Fruit fly (Drosophila melanogaster) whole organism, prepupa: ENCODE measurements around the gene ey.
A peak's percentile ranks its signal among the peaks of the same experiment; 100 is the strongest.

Source experiments
- Blimp-1 ChIP-seq: fragments of 200-800 bp; sonication (Bioruptor generic); optimal IDR thresholded peaks from 3 replicates; lab custom pipeline; 2017; ENCODE audit warnings: missing biosample characterization, missing genetic modification characterization, mild to moderate bottlenecking, moderate library complexity, missing genetic modification reagents
- CG10631 ChIP-seq: fragments of 200-800 bp; sonication (Bioruptor generic); optimal IDR thresholded peaks from 2 replicates; lab custom pipeline; 2016; ENCODE audit warnings: missing biosample characterization, missing genetic modification characterization
- CG10669 ChIP-seq: fragments of 200-800 bp; sonication (Bioruptor generic); optimal IDR thresholded peaks from 3 replicates; lab custom pipeline; 2018; ENCODE audit warnings: missing biosample characterization, mild to moderate bottlenecking, missing genetic modification characterization, moderate library complexity
- CG11294 ChIP-seq: fragments of 200-800 bp; sonication (Bioruptor generic); IDR thresholded peaks from 2 replicates; pipeline ENCODE4 v1.3.6; 2022; ENCODE audit warnings: missing biosample characterization, missing genetic modification characterization
- CG11762 ChIP-seq: fragments of 200-800 bp; sonication (Bioruptor generic); optimal IDR thresholded peaks from 3 replicates; lab custom pipeline; 2016; ENCODE audit warnings: missing biosample characterization, missing genetic modification characterization; ENCODE audit not compliant: insufficient read depth
- CG15336 ChIP-seq: fragments of 200-800 bp; sonication (Bioruptor generic); IDR thresholded peaks from 2 replicates; pipeline ENCODE4 v1.3.6; 2022; ENCODE audit warnings: missing biosample characterization, missing genetic modification characterization
- CG1621 ChIP-seq: fragments of 200-800 bp; sonication (Bioruptor generic); optimal IDR thresholded peaks from 3 replicates; lab custom pipeline; 2018; ENCODE audit warnings: missing biosample characterization, mild to moderate bottlenecking, missing genetic modification characterization
- CG16779 ChIP-seq: fragments of 200-800 bp; sonication (Bioruptor generic); optimal IDR thresholded peaks from 3 replicates; lab custom pipeline; 2017; ENCODE audit warnings: missing biosample characterization, mild to moderate bottlenecking, missing genetic modification characterization
- CG3032 ChIP-seq: fragments of 200-800 bp; optimal IDR thresholded peaks from 2 replicates; lab custom pipeline; 2019; ENCODE audit warnings: missing biosample characterization, mild to moderate bottlenecking, missing genetic modification characterization, moderate library complexity
- CG31627 ChIP-seq: fragments of 200-800 bp; sonication (Bioruptor generic); optimal IDR thresholded peaks from 3 replicates; lab custom pipeline; 2016; ENCODE audit warnings: missing biosample characterization, missing genetic modification characterization
- CG32006 ChIP-seq: fragments of 200-800 bp; sonication (Bioruptor generic); optimal IDR thresholded peaks from 3 replicates; lab custom pipeline; 2017; ENCODE audit warnings: missing biosample characterization, mild to moderate bottlenecking, missing genetic modification characterization
- CG34406 ChIP-seq: fragments of 200-800 bp; sonication (Bioruptor generic); optimal IDR thresholded peaks from 3 replicates; lab custom pipeline; 2016; ENCODE audit warnings: missing biosample characterization, missing genetic modification characterization
- CG3919 ChIP-seq: fragments of 200-800 bp; sonication (Bioruptor generic); optimal IDR thresholded peaks from 3 replicates; lab custom pipeline; 2016; ENCODE audit warnings: missing biosample characterization, missing genetic modification characterization
- CG4318 ChIP-seq: fragments of 200-800 bp; sonication (Bioruptor generic); optimal IDR thresholded peaks from 3 replicates; lab custom pipeline; 2017; ENCODE audit warnings: missing biosample characterization, mild to moderate bottlenecking, missing genetic modification characterization
- CG6276 ChIP-seq: fragments of 200-800 bp; sonication (Bioruptor generic); optimal IDR thresholded peaks from 2 replicates; lab custom pipeline; 2017; ENCODE audit warnings: missing biosample characterization, mild to moderate bottlenecking, missing genetic modification characterization
- CG6792 ChIP-seq: fragments of 200-800 bp; sonication (Bioruptor generic); optimal IDR thresholded peaks from 3 replicates; lab custom pipeline; 2016; ENCODE audit warnings: missing biosample characterization, missing genetic modification characterization
- CG6854 ChIP-seq: fragments of 200-800 bp; sonication (Bioruptor generic); optimal IDR thresholded peaks from 2 replicates; lab custom pipeline; 2017; ENCODE audit warnings: missing biosample characterization, mild to moderate bottlenecking, missing genetic modification characterization
- CG7368 ChIP-seq: fragments of 200-800 bp; sonication (Bioruptor generic); optimal IDR thresholded peaks from 3 replicates; lab custom pipeline; 2016; ENCODE audit warnings: missing biosample characterization, missing genetic modification characterization
- CG8119 ChIP-seq: fragments of 200-800 bp; sonication (Bioruptor generic); IDR thresholded peaks from 3 replicates; pipeline ENCODE4 v1.3.6; 2022; ENCODE audit warnings: missing biosample characterization, missing genetic modification characterization
- CG8632 ChIP-seq: fragments of 200-800 bp; sonication (Bioruptor generic); optimal IDR thresholded peaks from 3 replicates; lab custom pipeline; 2016; ENCODE audit warnings: missing biosample characterization, missing genetic modification characterization
- CG9139 ChIP-seq: fragments of 200-800 bp; sonication (Bioruptor generic); optimal IDR thresholded peaks from 3 replicates; lab custom pipeline; 2017; ENCODE audit warnings: missing biosample characterization, mild to moderate bottlenecking, missing genetic modification characterization
- Eip78C ChIP-seq: fragments of 200-800 bp; sonication (Bioruptor generic); peaks from one replicate; lab custom pipeline; 2016; ENCODE audit warnings: missing biosample characterization, missing genetic modification characterization
- Eip93F ChIP-seq: fragments of 200-800 bp; sonication (Bioruptor generic); optimal IDR thresholded peaks from 2 replicates; lab custom pipeline; 2016; ENCODE audit warnings: missing biosample characterization, mild to moderate bottlenecking, missing genetic modification characterization
- Ets96B ChIP-seq: fragments of 200-800 bp; optimal IDR thresholded peaks from 2 replicates; lab custom pipeline; 2019; ENCODE audit warnings: missing biosample characterization, mild to moderate bottlenecking, missing genetic modification characterization, moderate library complexity
- Gug ChIP-seq: fragments of 200-800 bp; sonication (Bioruptor generic); IDR thresholded peaks from 2 replicates; pipeline ENCODE4 v1.3.6; 2022; ENCODE audit warnings: missing biosample characterization, missing genetic modification characterization
- Hr38 ChIP-seq: sonication (Bioruptor generic); optimal IDR thresholded peaks from 2 replicates; lab custom pipeline; 2016; ENCODE audit warnings: missing biosample characterization, missing genetic modification characterization
- Hr39 ChIP-seq: fragments of 200-800 bp; sonication (Bioruptor generic); optimal IDR thresholded peaks from 2 replicates; lab custom pipeline; 2016; ENCODE audit warnings: missing biosample characterization, missing genetic modification characterization
- Hr4 ChIP-seq: fragments of 200-800 bp; sonication (Bioruptor generic); optimal IDR thresholded peaks from 3 replicates; lab custom pipeline; 2016; ENCODE audit warnings: missing biosample characterization, missing genetic modification characterization
- Lpt ChIP-seq: fragments of 200-800 bp; sonication (Bioruptor generic); optimal IDR thresholded peaks from 3 replicates; lab custom pipeline; 2016; ENCODE audit warnings: missing biosample characterization, missing genetic modification characterization
- Met ChIP-seq: fragments of 200-800 bp; sonication (Bioruptor generic); optimal IDR thresholded peaks from 3 replicates; lab custom pipeline; 2016; ENCODE audit warnings: missing biosample characterization, missing genetic modification characterization
- OdsH ChIP-seq: fragments of 200-800 bp; sonication (Bioruptor generic); optimal IDR thresholded peaks from 3 replicates; lab custom pipeline; 2016; ENCODE audit warnings: missing biosample characterization, missing genetic modification characterization
- Smox ChIP-seq: fragments of 200-800 bp; sonication (Bioruptor generic); optimal IDR thresholded peaks from 3 replicates; lab custom pipeline; 2016; ENCODE audit warnings: missing biosample characterization, missing genetic modification characterization
- Sox102F ChIP-seq: fragments of 200-800 bp; sonication (Bioruptor generic); optimal IDR thresholded peaks from 2 replicates; lab custom pipeline; 2016; ENCODE audit warnings: missing biosample characterization, mild to moderate bottlenecking, missing genetic modification characterization
- Sox14 ChIP-seq: fragments of 200-800 bp; sonication (Bioruptor generic); optimal IDR thresholded peaks from 3 replicates; lab custom pipeline; 2016; ENCODE audit warnings: missing biosample characterization, missing genetic modification characterization
- achi ChIP-seq: fragments of 200-800 bp; sonication (Bioruptor generic); optimal IDR thresholded peaks from 3 replicates; lab custom pipeline; 2016; ENCODE audit warnings: missing biosample characterization, missing genetic modification characterization
- acj6 ChIP-seq: fragments of 200-800 bp; sonication (Bioruptor generic); optimal IDR thresholded peaks from 3 replicates; lab custom pipeline; 2016; ENCODE audit warnings: missing biosample characterization, missing genetic modification characterization
- cyc ChIP-seq: fragments of 200-800 bp; sonication (Bioruptor generic); optimal IDR thresholded peaks from 3 replicates; lab custom pipeline; 2016; ENCODE audit warnings: missing biosample characterization, missing genetic modification characterization
- dac ChIP-seq: fragments of 200-800 bp; sonication (Bioruptor generic); optimal IDR thresholded peaks from 2 replicates; lab custom pipeline; 2017; ENCODE audit warnings: missing biosample characterization, mild to moderate bottlenecking, missing genetic modification characterization
- dsx ChIP-seq: fragments of 200-800 bp; optimal IDR thresholded peaks from 3 replicates; lab custom pipeline; 2019; ENCODE audit warnings: missing biosample characterization, mild to moderate bottlenecking, missing genetic modification characterization, moderate library complexity; ENCODE audit not compliant: poor library complexity, severe bottlenecking
- eg ChIP-seq: fragments of 200-800 bp; sonication (Bioruptor generic); IDR thresholded peaks from 3 replicates; pipeline ENCODE4 v1.3.6; 2022; ENCODE audit warnings: missing biosample characterization, missing genetic modification characterization
- esn ChIP-seq: fragments of 200-800 bp; sonication (Bioruptor generic); optimal IDR thresholded peaks from 2 replicates; lab custom pipeline; 2016; ENCODE audit warnings: missing biosample characterization, mild to moderate bottlenecking, missing genetic modification characterization, moderate library complexity
- fd59A ChIP-seq: fragments of 200-800 bp; sonication (Bioruptor generic); optimal IDR thresholded peaks from 2 replicates; lab custom pipeline; 2017; ENCODE audit warnings: missing biosample characterization, mild to moderate bottlenecking, missing genetic modification characterization, missing genetic modification reagents
- fd85E ChIP-seq: fragments of 200-800 bp; sonication (Bioruptor generic); optimal IDR thresholded peaks from 3 replicates; lab custom pipeline; 2016; ENCODE audit warnings: missing biosample characterization, missing genetic modification characterization
- fkh ChIP-seq: fragments of 200-800 bp; sonication (Bioruptor generic); optimal IDR thresholded peaks from 3 replicates; lab custom pipeline; 2017; ENCODE audit warnings: missing biosample characterization, mild to moderate bottlenecking, missing genetic modification characterization, moderate library complexity
- lz ChIP-seq: fragments of 200-800 bp; sonication (Bioruptor generic); optimal IDR thresholded peaks from 3 replicates; lab custom pipeline; 2016; ENCODE audit warnings: missing biosample characterization, missing genetic modification characterization
- net ChIP-seq: fragments of 200-800 bp; sonication (Bioruptor generic); optimal IDR thresholded peaks from 3 replicates; lab custom pipeline; 2016; ENCODE audit warnings: missing biosample characterization, missing genetic modification characterization
- pdm3 ChIP-seq: fragments of 200-800 bp; sonication (Bioruptor generic); optimal IDR thresholded peaks from 3 replicates; lab custom pipeline; 2016; ENCODE audit warnings: missing biosample characterization, missing genetic modification characterization
- salr ChIP-seq, 2 experiments: fragments of 200-800 bp; sonication (Bioruptor generic); optimal IDR thresholded peaks; 3 replicates each; lab custom pipeline; 2016 to 2018; ENCODE audit warnings: missing biosample characterization in 2 of 2, missing genetic modification characterization in 2 of 2, mild to moderate bottlenecking in 1 of 2
- spab ChIP-seq: fragments of 200-800 bp; sonication (Bioruptor generic); optimal IDR thresholded peaks from 2 replicates; lab custom pipeline; 2017; ENCODE audit warnings: missing biosample characterization, mild to moderate bottlenecking, missing genetic modification characterization, missing genetic modification reagents
- ss ChIP-seq, 2 experiments: fragments of 200-800 bp; sonication (Bioruptor generic); optimal IDR thresholded peaks; 2 replicates in 1 of 2; 3 replicates in 1 of 2; lab custom pipeline; 2017 to 2018; ENCODE audit warnings: mild to moderate bottlenecking in 2 of 2, missing biosample characterization in 2 of 2, missing genetic modification characterization in 2 of 2, moderate library complexity in 1 of 2
- svp ChIP-seq: fragments of 200-800 bp; sonication (Bioruptor generic); peaks from one replicate; lab custom pipeline; 2016; ENCODE audit warnings: missing biosample characterization, missing genetic modification characterization
- topi ChIP-seq: fragments of 200-800 bp; sonication (Bioruptor generic); optimal IDR thresholded peaks from 3 replicates; lab custom pipeline; 2016; ENCODE audit warnings: missing biosample characterization, missing genetic modification characterization

ey gene

dm6 chr4:670905-671419 lies 26.5 kb upstream of the ey start, which contains the start of gene CG11360:
Gene CG11360, plus strand, starts transcription at chr4:671142.
- TF ChIP-seq spab (GFP tag; lab: Kevin White, UChicago), result no peak
- no peak for TF ChIP-seq CG15336 (GFP tag; lab: Robert Waterston, UW)
- TF ChIP-seq Sox102F (GFP tag; lab: Kevin White, UChicago), result no peak
- no peak for TF ChIP-seq Lpt
- no peak for TF ChIP-seq Smox (GFP tag; lab: Kevin White, UChicago)
- TF ChIP-seq CG1621 (tag; lab: Kevin White, UChicago), result peak; percentile 33
- no peak for TF ChIP-seq CG7368 (GFP tag; lab: Kevin White, UChicago)
- TF ChIP-seq OdsH, result peak; percentile 31
- no peak for TF ChIP-seq CG6792 (GFP tag; lab: Kevin White, UChicago)
- no peak for TF ChIP-seq achi (GFP tag; lab: Kevin White, UChicago)
- TF ChIP-seq CG8119 (GFP tag; lab: Robert Waterston, UW), result no peak
- TF ChIP-seq Blimp-1, result no peak
- peak; percentile 63 for TF ChIP-seq Eip78C (GFP tag; lab: Kevin White, UChicago)
- TF ChIP-seq CG31627 (GFP tag; lab: Kevin White, UChicago), result peak; percentile 42
- peak; percentile 33 for TF ChIP-seq Hr39
- TF ChIP-seq Sox14, result peak; percentile 36
- TF ChIP-seq Eip93F (GFP tag; lab: Kevin White, UChicago), result no peak
- no peak for TF ChIP-seq Gug (GFP tag; lab: Robert Waterston, UW)
- TF ChIP-seq Met (GFP tag; lab: Kevin White, UChicago), result no peak
- TF ChIP-seq fd59A (GFP tag; lab: Kevin White, UChicago), result no peak
- TF ChIP-seq CG3919 (GFP tag; lab: Kevin White, UChicago), result no peak
- no peak for TF ChIP-seq CG6276 (GFP tag; lab: Kevin White, UChicago)
- TF ChIP-seq CG9139 (GFP tag; lab: Kevin White, UChicago), result no peak
- TF ChIP-seq CG34406 (GFP tag; lab: Kevin White, UChicago), result no peak
- TF ChIP-seq CG4318 (GFP tag; lab: Kevin White, UChicago), result no peak
- TF ChIP-seq eg (GFP tag; lab: Robert Waterston, UW), result no peak
- no peak for TF ChIP-seq fd85E
- peak; percentile 18 for TF ChIP-seq acj6 (GFP tag; lab: Kevin White, UChicago)
- TF ChIP-seq dsx (GFP tag; lab: Kevin White, UChicago), result no peak
- TF ChIP-seq Hr4, result no peak
- TF ChIP-seq pdm3 (GFP tag; lab: Kevin White, UChicago), result peak; percentile 26
- TF ChIP-seq ss (GFP tag; optimal IDR thresholded peaks at IDR 0.05; lab: Kevin White, UChicago), result peak in 1 of 2 experiments; percentile 14
- TF ChIP-seq CG8632 (GFP tag; lab: Kevin White, UChicago), result no peak
- TF ChIP-seq CG10631 (GFP tag; lab: Kevin White, UChicago), result peak; percentile 27
- TF ChIP-seq CG10669 (GFP tag; lab: Kevin White, UChicago), result peak; percentile 13
- no peak for TF ChIP-seq Hr38
- TF ChIP-seq dac (GFP tag; lab: Kevin White, UChicago), result no peak
- TF ChIP-seq CG6854 (GFP tag; lab: Kevin White, UChicago), result peak; percentile 18
- peak; percentile 41 for TF ChIP-seq CG3032 (tag; lab: Kevin White, UChicago)
- TF ChIP-seq Ets96B, result no peak
- peak; percentile 29 for TF ChIP-seq topi (GFP tag; lab: Kevin White, UChicago)
- no peak for TF ChIP-seq CG32006 (GFP tag; lab: Kevin White, UChicago)
- TF ChIP-seq svp (GFP tag; lab: Kevin White, UChicago), result no peak
- no peak for TF ChIP-seq fkh (GFP tag; lab: Kevin White, UChicago)
- peak; percentile 9 for TF ChIP-seq lz (GFP tag; lab: Kevin White, UChicago)
- TF ChIP-seq CG11294 (GFP tag; lab: Robert Waterston, UW), result no peak
- no peak for TF ChIP-seq cyc (GFP tag; lab: Kevin White, UChicago)
- TF ChIP-seq net (GFP tag; lab: Kevin White, UChicago), result no peak
- TF ChIP-seq CG16779 (tag; lab: Kevin White, UChicago), result no peak
- TF ChIP-seq CG11762, result no peak
- TF ChIP-seq esn (GFP tag; lab: Kevin White, UChicago), result no peak
- no peak for TF ChIP-seq salr (GFP tag; optimal IDR thresholded peaks at IDR 0.05; lab: Kevin White, UChicago)
